Worm (Caenorhabditis elegans) whole organism, early embryonic: ENCODE data around the gene skr-20.

Source experiments
- B0310.2 ChIP-seq: sonication (generic microtip); optimal IDR thresholded peaks from 2 replicates; lab custom pipeline; 2016; ENCODE audit warnings: mild to moderate bottlenecking, missing genetic modification characterization, missing compliant biosample characterization
- F13C5.2 ChIP-seq: sonication (generic microtip); optimal IDR thresholded peaks from 2 replicates; lab custom pipeline; 2017; ENCODE audit warnings: mild to moderate bottlenecking, missing genetic modification characterization, inconsistent platforms, missing compliant biosample characterization
- ama-1 ChIP-seq: fragments of 150-350 bp; optimal IDR thresholded peaks from 2 replicates; lab custom pipeline; 2014
- ceh-13 ChIP-seq: fragments of 200-800 bp; sonication (Bioruptor generic); optimal IDR thresholded peaks from 2 replicates; lab custom pipeline; 2018; ENCODE audit warnings: mild to moderate bottlenecking, missing genetic modification characterization, missing compliant biosample characterization
- ets-7 ChIP-seq: sonication (generic microtip); optimal IDR thresholded peaks from 2 replicates; lab custom pipeline; 2016; ENCODE audit warnings: missing genotype, missing genetic modification characterization, missing compliant biosample characterization
- flt-1 ChIP-seq: fragments of 200-800 bp; sonication (Bioruptor generic); IDR thresholded peaks from 2 replicates; pipeline ENCODE4 v1.3.6; 2022; ENCODE audit warnings: missing genetic modification characterization, missing compliant biosample characterization
- hmbx-1 ChIP-seq: sonication (generic microtip); optimal IDR thresholded peaks from 2 replicates; lab custom pipeline; 2016; ENCODE audit warnings: mild to moderate bottlenecking, missing genetic modification characterization, missing compliant biosample characterization
- hnd-1 ChIP-seq: sonication (generic microtip); optimal IDR thresholded peaks from 2 replicates; lab custom pipeline; 2016; ENCODE audit warnings: missing genetic modification characterization, missing compliant biosample characterization
- pes-1 ChIP-seq: fragments of 200-800 bp; sonication (Bioruptor generic); IDR thresholded peaks from 2 replicates; pipeline ENCODE4 v1.3.6; 2022; ENCODE audit warnings: missing genetic modification reagents, missing genetic modification characterization, missing compliant biosample characterization
- tbx-11 ChIP-seq: fragments of 200-800 bp; sonication (Bioruptor generic); IDR thresholded peaks from 2 replicates; pipeline ENCODE4 v1.3.6; 2022; ENCODE audit warnings: missing genetic modification characterization, missing compliant biosample characterization
- tbx-37 ChIP-seq: fragments of 200-800 bp; sonication (Bioruptor generic); conservative IDR thresholded peaks from 2 replicates; pipeline ENCODE4 v1.3.6; 2022; ENCODE audit warnings: missing genetic modification reagents, missing genetic modification characterization, missing compliant biosample characterization
- tra-4 ChIP-seq: sonication (generic microtip); optimal IDR thresholded peaks from 2 replicates; lab custom pipeline; 2017; ENCODE audit warnings: missing genetic modification characterization, missing compliant biosample characterization

ce11 chrX:13216802-13217201 is 6.5 kb downstream of the skr-20 start, which contains the start of gene R12H7.4:
- TF ChIP-seq ama-1 (lab: Kevin White, UChicago): no peak
- no peak for TF ChIP-seq B0310.2 (tag; lab: Kevin White, UChicago)
- TF ChIP-seq hmbx-1: no peak
- no peak for TF ChIP-seq ceh-13 (GFP tag; lab: Kevin White, UChicago)
- TF ChIP-seq ets-7 (tag; lab: Kevin White, UChicago): no peak
- no peak for TF ChIP-seq tbx-11 (GFP tag; lab: Robert Waterston, UW)
- TF ChIP-seq hnd-1 (tag; lab: Kevin White, UChicago): no peak
- no peak for TF ChIP-seq F13C5.2 (tag; lab: Kevin White, UChicago)
- no peak for TF ChIP-seq pes-1 (GFP tag; lab: Robert Waterston, UW)
- TF ChIP-seq tra-4 (tag; lab: Kevin White, UChicago): no peak
- no peak for TF ChIP-seq tbx-37 (GFP tag; lab: Robert Waterston, UW)
- TF ChIP-seq flt-1 (GFP tag; lab: Robert Waterston, UW): no peak
